Worm (Caenorhabditis elegans): Measurements from ENCODE around the gene F41E6.8.

ce11 chrV:8610633-8611404, 9.5 kb upstream of the F41E6.8 start, which contains the start of gene fip-4:
- no peak for TF ChIP-seq ztf-11 (tag; optimal IDR thresholded peaks at IDR 0.05)
- peak; percentile 27 for TF ChIP-seq jun-1 (tag; optimal IDR thresholded peaks at IDR 0.05)
- TF ChIP-seq elt-3 (tag; optimal IDR thresholded peaks at IDR 0.05) = no peak
- no peak for TF ChIP-seq ceh-9 (tag; optimal IDR thresholded peaks at IDR 0.05)
